Fruit fly (Drosophila melanogaster) whole organism, pupa: ENCODE results near the gene Sodq.

Experiments
- CG10348 ChIP-seq: fragments of 200-800 bp; sonication (Bioruptor generic); IDR thresholded peaks from 2 replicates; pipeline ENCODE4 v1.3.6; 2022; ENCODE audit warnings: missing biosample characterization, missing genetic modification characterization
- CG12605 ChIP-seq: fragments of 200-800 bp; sonication (Bioruptor generic); IDR thresholded peaks from 2 replicates; pipeline ENCODE4 v1.3.6; 2022; ENCODE audit warnings: missing biosample characterization, missing genetic modification characterization
- CG13204 ChIP-seq: fragments of 200-800 bp; sonication (Bioruptor generic); optimal IDR thresholded peaks from 2 replicates; lab custom pipeline; 2018; ENCODE audit warnings: missing biosample characterization, mild to moderate bottlenecking, missing genetic modification characterization, moderate library complexity
- CG14655 ChIP-seq: fragments of 200-800 bp; sonication (Bioruptor generic); optimal IDR thresholded peaks from 3 replicates; lab custom pipeline; 2017; ENCODE audit warnings: mild to moderate bottlenecking, missing biosample characterization, missing genetic modification reagents, missing genetic modification characterization
- CG15710 ChIP-seq: fragments of 200-800 bp; sonication (Bioruptor generic); optimal IDR thresholded peaks from 2 replicates; lab custom pipeline; 2018; ENCODE audit warnings: missing biosample characterization, mild to moderate bottlenecking, missing genetic modification characterization, moderate library complexity
- CG17806 ChIP-seq: fragments of 200-800 bp; sonication (Bioruptor generic); optimal IDR thresholded peaks from 2 replicates; lab custom pipeline; 2018; ENCODE audit warnings: missing biosample characterization, mild to moderate bottlenecking, missing genetic modification characterization, moderate library complexity
- CG32121 ChIP-seq: fragments of 200-800 bp; sonication (Bioruptor generic); IDR thresholded peaks from 2 replicates; pipeline ENCODE4 v1.3.6; 2022; ENCODE audit warnings: missing biosample characterization, missing genetic modification characterization
- CG34367 ChIP-seq: fragments of 200-800 bp; sonication (Bioruptor generic); optimal IDR thresholded peaks from 2 replicates; lab custom pipeline; 2018; ENCODE audit warnings: missing biosample characterization, mild to moderate bottlenecking, missing genetic modification characterization
- CG4496 ChIP-seq: fragments of 200-800 bp; sonication (Bioruptor generic); IDR thresholded peaks from 3 replicates; pipeline ENCODE4 v1.3.6; 2022; ENCODE audit warnings: missing biosample characterization, missing genetic modification characterization
- CG8159 ChIP-seq: fragments of 200-800 bp; sonication (Bioruptor generic); optimal IDR thresholded peaks from 3 replicates; lab custom pipeline; 2018; ENCODE audit warnings: missing biosample characterization, mild to moderate bottlenecking, missing genetic modification characterization, moderate library complexity
- CG8301 ChIP-seq: fragments of 200-800 bp; sonication (Bioruptor generic); optimal IDR thresholded peaks from 2 replicates; lab custom pipeline; 2018; ENCODE audit warnings: missing biosample characterization, mild to moderate bottlenecking, missing genetic modification characterization
- CG9948 ChIP-seq: fragments of 200-800 bp; sonication (Bioruptor generic); optimal IDR thresholded peaks from 2 replicates; lab custom pipeline; 2018; ENCODE audit warnings: missing biosample characterization, mild to moderate bottlenecking, missing genetic modification characterization, moderate library complexity
- D1 ChIP-seq: fragments of 200-800 bp; sonication (Bioruptor generic); optimal IDR thresholded peaks from 2 replicates; lab custom pipeline; 2018; ENCODE audit warnings: missing biosample characterization, mild to moderate bottlenecking, missing genetic modification characterization, moderate library complexity
- EcR ChIP-seq: fragments of 200-800 bp; sonication (Bioruptor generic); optimal IDR thresholded peaks from 3 replicates; lab custom pipeline; 2019; ENCODE audit warnings: missing biosample characterization, missing genetic modification characterization, mild to moderate bottlenecking, moderate library complexity, missing genetic modification reagents
- Ets98B ChIP-seq: fragments of 200-800 bp; sonication (Bioruptor generic); IDR thresholded peaks from 2 replicates; pipeline ENCODE4 v1.3.6; 2022; ENCODE audit warnings: missing biosample characterization, missing genetic modification characterization
- Pif1A ChIP-seq: fragments of 200-800 bp; sonication (Bioruptor generic); optimal IDR thresholded peaks from 3 replicates; lab custom pipeline; 2016; ENCODE audit warnings: missing biosample characterization, missing genetic modification characterization
- Pif1B ChIP-seq: fragments of 200-800 bp; sonication (Bioruptor generic); optimal IDR thresholded peaks from 3 replicates; lab custom pipeline; 2016; ENCODE audit warnings: missing biosample characterization, missing genetic modification characterization
- Snoo ChIP-seq: fragments of 200-800 bp; sonication (Bioruptor generic); optimal IDR thresholded peaks from 3 replicates; lab custom pipeline; 2017; ENCODE audit warnings: missing biosample characterization, mild to moderate bottlenecking, missing genetic modification characterization, inconsistent platforms
- fd96Ca ChIP-seq: fragments of 200-800 bp; sonication (Bioruptor generic); IDR thresholded peaks from 3 replicates; pipeline ENCODE4 v1.3.6; 2022; ENCODE audit warnings: missing biosample characterization, missing genetic modification characterization
- gl ChIP-seq: fragments of 200-800 bp; sonication (Bioruptor generic); optimal IDR thresholded peaks from 2 replicates; lab custom pipeline; 2018; ENCODE audit warnings: missing biosample characterization, mild to moderate bottlenecking, missing genetic modification characterization
- rn ChIP-seq: fragments of 200-800 bp; sonication (Bioruptor generic); IDR thresholded peaks from 2 replicates; pipeline ENCODE4 v1.3.6; 2022; ENCODE audit warnings: missing biosample characterization, missing genetic modification characterization

Gene Sodq

dm6 chr3R:25897176-25897575, 1.6 kb downstream of the Sodq start, which contains the start of gene Mco3:
Gene Mco3, plus strand, starts transcription at chr3R:25897476.
- TF ChIP-seq CG9948 (tag; lab: Kevin White, UChicago) (no peak), Snoo (tag; lab: Kevin White, UChicago) (no peak), Pif1B (GFP tag; lab: Kevin White, UChicago) (no peak), CG17806 (tag; lab: Kevin White, UChicago) (no peak), EcR (GFP tag; lab: Kevin White, UChicago) (no peak)

- no peak for TF ChIP-seq CG8159
- TF ChIP-seq gl: no peak
- TF ChIP-seq CG34367 (tag; lab: Kevin White, UChicago): no peak
Observed at dm6 chr3R:25899690-25900089, 4.1 kb downstream of the Sodq start, which contains the start of gene CG31091. Gene CG31091, plus strand, starts transcription at chr3R:25899903.

- no peak for TF ChIP-seq CG32121 (GFP tag; lab: Robert Waterston, UW)
- TF ChIP-seq CG4496 (GFP tag; lab: Robert Waterston, UW): no peak
- TF ChIP-seq Snoo (tag; lab: Kevin White, UChicago): no peak
- no peak for TF ChIP-seq CG17806 (tag; lab: Kevin White, UChicago)
- no peak for TF ChIP-seq Ets98B (GFP tag; lab: Robert Waterston, UW)
- TF ChIP-seq Pif1A (GFP tag; lab: Kevin White, UChicago): no peak
- no peak for TF ChIP-seq CG8159
- no peak for TF ChIP-seq rn (GFP tag; lab: Robert Waterston, UW)
- no peak for TF ChIP-seq CG8301
- no peak for TF ChIP-seq EcR (GFP tag; lab: Kevin White, UChicago)
- no peak for TF ChIP-seq CG34367 (tag; lab: Kevin White, UChicago)
- TF ChIP-seq D1: no peak
- no peak for TF ChIP-seq Pif1B (GFP tag; lab: Kevin White, UChicago)
- no peak for TF ChIP-seq CG9948 (tag; lab: Kevin White, UChicago)
- no peak for TF ChIP-seq CG14655
- TF ChIP-seq, all 21 proteins: peak for 0
Observed at dm6 chr3R:25902343-25902742, 6.7 kb downstream of the Sodq start, which contains the start of gene CG31089. Gene CG31089, plus strand, starts transcription at chr3R:25902643.

- no peak for TF ChIP-seq CG4496 (GFP tag; lab: Robert Waterston, UW)
- TF ChIP-seq Pif1A (GFP tag; lab: Kevin White, UChicago): no peak
- TF ChIP-seq CG10348 (GFP tag; lab: Robert Waterston, UW): no peak
- TF ChIP-seq CG12605 (GFP tag; lab: Robert Waterston, UW): no peak
- TF ChIP-seq CG34367 (tag; lab: Kevin White, UChicago): no peak
- TF ChIP-seq CG8301: no peak
- TF ChIP-seq EcR (GFP tag; lab: Kevin White, UChicago): no peak
- TF ChIP-seq CG13204: no peak
- no peak for TF ChIP-seq gl
- no peak for TF ChIP-seq D1
- no peak for TF ChIP-seq Ets98B (GFP tag; lab: Robert Waterston, UW)
- TF ChIP-seq fd96Ca: no peak
- no peak for TF ChIP-seq CG14655
- TF ChIP-seq CG9948 (tag; lab: Kevin White, UChicago): no peak
- no peak for TF ChIP-seq CG8159
- no peak for TF ChIP-seq rn (GFP tag; lab: Robert Waterston, UW)
- TF ChIP-seq Snoo (tag; lab: Kevin White, UChicago): no peak
- TF ChIP-seq CG32121 (GFP tag; lab: Robert Waterston, UW): no peak
- TF ChIP-seq, all 21 proteins: peak for 0
Observed at dm6 chr3R:25906722-25907121, 11.1 kb downstream of the Sodq start, which contains the start of gene kumpel. Gene kumpel, plus strand, starts transcription at chr3R:25907022.

- TF ChIP-seq Pif1A (GFP tag; lab: Kevin White, UChicago) (no peak), rn (GFP tag; lab: Robert Waterston, UW) (no peak), CG14655 (no peak), CG34367 (tag; lab: Kevin White, UChicago) (no peak), fd96Ca (no peak), CG12605 (GFP tag; lab: Robert Waterston, UW) (no peak), CG32121 (GFP tag; lab: Robert Waterston, UW) (no peak), CG10348 (GFP tag; lab: Robert Waterston, UW) (no peak), CG17806 (tag; lab: Kevin White, UChicago) (no peak), D1 (no peak), CG8301 (no peak), CG13204 (no peak), EcR (GFP tag; lab: Kevin White, UChicago) (no peak), CG15710 (tag; lab: Kevin White, UChicago) (no peak), gl (no peak), CG4496 (GFP tag; lab: Robert Waterston, UW) (no peak), CG9948 (tag; lab: Kevin White, UChicago) (no peak), Snoo (tag; lab: Kevin White, UChicago) (no peak), CG8159 (no peak)
Observed at dm6 chr3R:25919912-25920311, 24.3 kb downstream of the Sodq start.

- TF ChIP-seq Ets98B (GFP tag; lab: Robert Waterston, UW) (no peak), CG15710 (tag; lab: Kevin White, UChicago) (no peak), CG8301 (no peak), Pif1A (GFP tag; lab: Kevin White, UChicago) (no peak), CG32121 (GFP tag; lab: Robert Waterston, UW) (no peak), CG17806 (tag; lab: Kevin White, UChicago) (no peak), fd96Ca (no peak), D1 (no peak), gl (no peak), rn (GFP tag; lab: Robert Waterston, UW) (no peak), CG34367 (tag; lab: Kevin White, UChicago) (no peak), CG10348 (GFP tag; lab: Robert Waterston, UW) (no peak), CG8159 (no peak), Pif1B (GFP tag; lab: Kevin White, UChicago) (no peak)
Observed at dm6 chr3R:25922534-25922933, 26.9 kb downstream of the Sodq start, which contains the start of gene CG14546. Gene CG14546, minus strand, starts transcription at chr3R:25922634.
